Worm (Caenorhabditis elegans) whole organism, L2 larva: Measurements from ENCODE around the gene mdt-17.

Experiments used
- C34F6.9 ChIP-seq: fragments of 150-350 bp; optimal IDR thresholded peaks from 2 replicates; lab custom pipeline; 2014; ENCODE audit warnings: missing biosample characterization, missing genetic modification characterization
- R02D3.7 ChIP-seq: fragments of 150-350 bp; optimal IDR thresholded peaks from 2 replicates; lab custom pipeline; 2014; ENCODE audit warnings: missing biosample characterization, missing genetic modification characterization
- Y55F3AM.14 ChIP-seq: fragments of 200-800 bp; sonication (Bioruptor generic); optimal IDR thresholded peaks from 2 replicates; lab custom pipeline; 2018; ENCODE audit warnings: mild to moderate bottlenecking, missing genetic modification characterization, missing compliant biosample characterization
- alr-1 ChIP-seq: fragments of 150-350 bp; optimal IDR thresholded peaks from 2 replicates; lab custom pipeline; 2014; ENCODE audit warnings: missing biosample characterization, missing genetic modification characterization
- aly-2 ChIP-seq: fragments of 150-350 bp; optimal IDR thresholded peaks from 2 replicates; lab custom pipeline; 2014; ENCODE audit warnings: missing biosample characterization, missing genetic modification characterization
- ama-1 ChIP-seq: fragments of 150-350 bp; optimal IDR thresholded peaks from 2 replicates; lab custom pipeline; 2018; ENCODE audit warnings: inconsistent platforms
- blmp-1 ChIP-seq: sonication (generic microtip); optimal IDR thresholded peaks from 2 replicates; lab custom pipeline; 2017; ENCODE audit warnings: missing genetic modification characterization, mild to moderate bottlenecking, missing compliant biosample characterization, antibody characterized with exemption, moderate library complexity; ENCODE audit not compliant: insufficient read depth
- crh-2 ChIP-seq: sonication (generic microtip); optimal IDR thresholded peaks from 2 replicates; lab custom pipeline; 2017; ENCODE audit warnings: missing biosample characterization, missing genetic modification characterization
- egl-27 ChIP-seq: sonication (generic microtip); optimal IDR thresholded peaks from 3 replicates; lab custom pipeline; 2017; ENCODE audit warnings: missing biosample characterization, missing genetic modification reagents, missing genetic modification characterization
- elt-1 ChIP-seq: fragments of 150-350 bp; optimal IDR thresholded peaks from 2 replicates; lab custom pipeline; 2014; ENCODE audit warnings: missing biosample characterization, missing genetic modification characterization
- fos-1 ChIP-seq: fragments of 150-350 bp; optimal IDR thresholded peaks from 2 replicates; lab custom pipeline; 2014; ENCODE audit warnings: missing biosample characterization, missing genetic modification characterization
- gmeb-1 ChIP-seq: fragments of 150-350 bp; optimal IDR thresholded peaks from 2 replicates; lab custom pipeline; 2014; ENCODE audit warnings: missing biosample characterization, missing genetic modification characterization
- lin-11 ChIP-seq: fragments of 150-350 bp; sonication (generic microtip); optimal IDR thresholded peaks from 2 replicates; lab custom pipeline; 2014; ENCODE audit warnings: missing biosample characterization, missing genetic modification characterization, inconsistent platforms, mixed read lengths
- lin-13 ChIP-seq: fragments of 150-350 bp; optimal IDR thresholded peaks from 2 replicates; lab custom pipeline; 2014; ENCODE audit warnings: missing biosample characterization, missing genetic modification reagents, missing genetic modification characterization
- lin-39 ChIP-seq: fragments of 150-350 bp; optimal IDR thresholded peaks from 2 replicates; lab custom pipeline; 2014; ENCODE audit warnings: missing biosample characterization, missing genetic modification reagents, missing genetic modification characterization
- lsy-2 ChIP-seq, 2 experiments: fragments of 150-350 bp in 1 of 2; sonication (generic microtip) in 1 of 2; optimal IDR thresholded peaks; 2 replicates each; lab custom pipeline; 2014 to 2017; ENCODE audit warnings: missing biosample characterization in 2 of 2, missing genetic modification characterization in 2 of 2
- mab-5 ChIP-seq: fragments of 150-350 bp; optimal IDR thresholded peaks from 2 replicates; lab custom pipeline; 2014; ENCODE audit warnings: missing biosample characterization, missing genetic modification characterization
- mdl-1 ChIP-seq, 2 experiments: fragments of 150-350 bp in 1 of 2; sonication (generic microtip) in 1 of 2; optimal IDR thresholded peaks; 2 replicates each; lab custom pipeline; 2017; ENCODE audit warnings: missing biosample characterization in 2 of 2, missing genetic modification characterization in 2 of 2
- nhr-11 ChIP-seq: fragments of 150-350 bp; optimal IDR thresholded peaks from 2 replicates; lab custom pipeline; 2014; ENCODE audit warnings: missing biosample characterization, missing genetic modification characterization
- nhr-129 ChIP-seq: fragments of 150-350 bp; optimal IDR thresholded peaks from 2 replicates; lab custom pipeline; 2014; ENCODE audit warnings: missing biosample characterization, missing genetic modification characterization
- nhr-237 ChIP-seq: fragments of 150-350 bp; optimal IDR thresholded peaks from 2 replicates; lab custom pipeline; 2014; ENCODE audit warnings: missing biosample characterization, missing genetic modification characterization
- nhr-25 ChIP-seq: fragments of 150-350 bp; sonication (generic microtip); optimal IDR thresholded peaks from 3 replicates; lab custom pipeline; 2014; ENCODE audit warnings: missing biosample characterization, missing genetic modification characterization
- nhr-77 ChIP-seq: fragments of 150-350 bp; optimal IDR thresholded peaks from 2 replicates; lab custom pipeline; 2014; ENCODE audit warnings: missing biosample characterization, missing genetic modification characterization
- peb-1 ChIP-seq: fragments of 150-350 bp; optimal IDR thresholded peaks from 2 replicates; lab custom pipeline; 2014; ENCODE audit warnings: missing biosample characterization, missing genetic modification characterization
- sem-4 ChIP-seq: fragments of 150-350 bp; optimal IDR thresholded peaks from 2 replicates; lab custom pipeline; 2014; ENCODE audit warnings: missing biosample characterization, missing genetic modification reagents, missing genetic modification characterization
- skn-1 ChIP-seq: sonication (generic microtip); optimal IDR thresholded peaks from 2 replicates; lab custom pipeline; 2017; ENCODE audit warnings: missing biosample characterization, missing genetic modification characterization
- sma-9 ChIP-seq, 2 experiments: fragments of 150-350 bp in 1 of 2; sonication (generic microtip) in 1 of 2; optimal IDR thresholded peaks; 2 replicates each; lab custom pipeline; 2014 to 2016; ENCODE audit warnings: missing genetic modification characterization in 2 of 2, mild to moderate bottlenecking in 1 of 2, missing biosample characterization in 1 of 2, missing compliant biosample characterization in 1 of 2, missing genetic modification reagents in 1 of 2, moderate library complexity in 1 of 2
- unc-39 ChIP-seq: fragments of 150-350 bp; optimal IDR thresholded peaks from 2 replicates; lab custom pipeline; 2014; ENCODE audit warnings: missing biosample characterization, missing genetic modification characterization
- unc-55 ChIP-seq: fragments of 150-350 bp; sonication (generic microtip); optimal IDR thresholded peaks from 3 replicates; lab custom pipeline; 2014; ENCODE audit warnings: missing biosample characterization, missing genetic modification reagents, missing genetic modification characterization
- unc-62 ChIP-seq: fragments of 150-350 bp; optimal IDR thresholded peaks from 2 replicates; lab custom pipeline; 2014; ENCODE audit warnings: missing biosample characterization, missing genetic modification reagents, missing genetic modification characterization
- zag-1 ChIP-seq: fragments of 150-350 bp; optimal IDR thresholded peaks from 2 replicates; lab custom pipeline; 2014; ENCODE audit warnings: missing biosample characterization, missing genetic modification characterization
- ztf-1 ChIP-seq: fragments of 200-800 bp; sonication (Bioruptor generic); conservative IDR thresholded peaks from 2 replicates; pipeline ENCODE4 v1.3.6; 2022; ENCODE audit warnings: missing genetic modification characterization, missing compliant biosample characterization
- ztf-11 ChIP-seq: sonication (generic microtip); optimal IDR thresholded peaks from 2 replicates; lab custom pipeline; 2017; ENCODE audit warnings: missing biosample characterization, missing genetic modification characterization
- ztf-4 ChIP-seq: fragments of 150-350 bp; optimal IDR thresholded peaks from 2 replicates; lab custom pipeline; 2014; ENCODE audit warnings: missing biosample characterization, missing genetic modification characterization

The mdt-17 gene

ce11 chrV:20203085-20203484 is 64.0 kb downstream of the mdt-17 start, which contains the start of gene fbxa-113:
Gene fbxa-113 (plus strand): TSS chrV:20203385.
- TF ChIP-seq unc-62 (GFP tag; lab: Kevin White, UChicago) (no peak), unc-55 (GFP tag; lab: Kevin White, UChicago) (no peak), zag-1 (no peak), mab-5 (tag; lab: Kevin White, UChicago) (no peak), nhr-77 (tag; lab: Kevin White, UChicago) (no peak), sem-4 (tag; lab: Kevin White, UChicago) (no peak), C34F6.9 (no peak), lin-13 (no peak), peb-1 (tag; lab: Kevin White, UChicago) (no peak), ztf-1 (GFP tag; lab: Robert Waterston, UW) (no peak), gmeb-1 (tag; lab: Kevin White, UChicago) (no peak), elt-1 (no peak), sma-9 (GFP tag; optimal IDR thresholded peaks at IDR 0.05; lab: Kevin White, UChicago) (no peak), sma-9 (tag; optimal IDR thresholded peaks at IDR 0.05; lab: Kevin White, UChicago) (no peak), egl-27 (tag; lab: Kevin White, UChicago) (no peak), nhr-25 (tag; lab: Kevin White, UChicago) (no peak), ztf-11 (tag; lab: Kevin White, UChicago) (no peak), lin-39 (tag; lab: Kevin White, UChicago) (no peak), fos-1 (tag; lab: Kevin White, UChicago) (no peak), lsy-2 (tag; optimal IDR thresholded peaks at IDR 0.05; lab: Kevin White, UChicago) (no peak)
- TF ChIP-seq, all 48 proteins: peak for 0

- TF ChIP-seq R02D3.7 (tag; lab: Kevin White, UChicago) (no peak), alr-1 (tag; lab: Kevin White, UChicago) (no peak), crh-2 (tag; lab: Kevin White, UChicago) (no peak), egl-27 (tag; lab: Kevin White, UChicago) (no peak), aly-2 (no peak), ztf-4 (tag; lab: Kevin White, UChicago) (no peak), fos-1 (tag; lab: Kevin White, UChicago) (no peak), lin-11 (tag; lab: Kevin White, UChicago) (no peak), Y55F3AM.14 (GFP tag; lab: Kevin White, UChicago) (no peak), nhr-129 (tag; lab: Kevin White, UChicago) (no peak), nhr-237 (tag; lab: Kevin White, UChicago) (no peak), ama-1 (lab: Kevin White, UChicago) (no peak), blmp-1 (tag; lab: Kevin White, UChicago) (no peak), skn-1 (no peak), nhr-11 (tag; lab: Kevin White, UChicago) (no peak), mdl-1 (tag; optimal IDR thresholded peaks at IDR 0.05; lab: Kevin White, UChicago) (no peak), elt-1 (no peak), unc-62 (GFP tag; lab: Kevin White, UChicago) (no peak), unc-39 (tag; lab: Kevin White, UChicago) (no peak)
Measured at ce11 chrV:20201316-20201715, 65.7 kb downstream of the mdt-17 start, which contains the start of gene fbxa-114. Gene fbxa-114 (plus strand): TSS chrV:20201616.
